Worm (Caenorhabditis elegans) whole organism, mixed stage, embryonic: ENCODE data around the gene mfsd-13.2.

Source experiments
- ham-2 ChIP-seq: fragments of 200-800 bp; sonication (Bioruptor generic); optimal IDR thresholded peaks from 2 replicates; lab custom pipeline; 2018; ENCODE audit warnings: mild to moderate bottlenecking, missing genetic modification characterization, missing compliant biosample characterization
- lin-13 ChIP-seq: fragments of 150-350 bp; optimal IDR thresholded peaks from 2 replicates; lab custom pipeline; 2014; ENCODE audit warnings: missing biosample characterization, missing genetic modification characterization
- lsy-2 ChIP-seq: fragments of 150-350 bp; optimal IDR thresholded peaks from 2 replicates; lab custom pipeline; 2014; ENCODE audit warnings: missing biosample characterization, missing genetic modification characterization
- mep-1 ChIP-seq: fragments of 150-350 bp; optimal IDR thresholded peaks from 2 replicates; lab custom pipeline; 2017; ENCODE audit warnings: missing biosample characterization, missing genetic modification reagents, missing genetic modification characterization, inconsistent platforms
- nhr-237 ChIP-seq: fragments of 150-350 bp; optimal IDR thresholded peaks from 2 replicates; lab custom pipeline; 2014; ENCODE audit warnings: missing biosample characterization, missing genetic modification characterization
- nhr-28 ChIP-seq: fragments of 150-350 bp; optimal IDR thresholded peaks from 2 replicates; lab custom pipeline; 2014; ENCODE audit warnings: missing biosample characterization, missing genetic modification characterization
- nhr-76 ChIP-seq: sonication (generic microtip); optimal IDR thresholded peaks from 2 replicates; lab custom pipeline; 2017; ENCODE audit warnings: missing biosample characterization, missing genetic modification characterization
- snpc-4 ChIP-seq: fragments of 150-350 bp; optimal IDR thresholded peaks from 2 replicates; lab custom pipeline; 2014; ENCODE audit warnings: missing biosample characterization, missing genetic modification characterization
- unc-39 ChIP-seq: fragments of 150-350 bp; optimal IDR thresholded peaks from 2 replicates; lab custom pipeline; 2014; ENCODE audit warnings: missing biosample characterization, missing genetic modification characterization
- zip-8 ChIP-seq: fragments of 150-350 bp; optimal IDR thresholded peaks from 2 replicates; lab custom pipeline; 2014; ENCODE audit warnings: missing biosample characterization, missing genetic modification characterization

DNA sequence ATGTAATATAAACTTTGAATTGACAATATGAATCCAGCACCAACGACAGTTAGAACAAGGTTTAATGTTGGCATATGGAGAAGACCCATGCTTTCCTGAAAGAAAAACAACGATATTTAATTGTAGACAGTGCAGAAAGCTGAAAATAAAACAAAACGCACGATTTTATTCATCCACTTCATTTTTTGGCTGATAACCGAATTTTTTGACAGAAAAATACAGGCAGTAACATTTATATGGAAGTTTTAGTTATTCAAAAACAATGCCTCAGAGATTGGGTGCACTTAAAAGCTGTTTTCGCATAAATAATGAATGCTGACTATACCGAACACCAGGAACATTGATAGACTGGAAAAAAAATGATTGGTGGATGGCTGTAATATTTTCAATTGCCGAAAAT lies at the start of gene mfsd-13.2:
- TF ChIP-seq lsy-2 (no peak), nhr-237 (tag; lab: Kevin White, UChicago) (no peak), zip-8 (tag; lab: Kevin White, UChicago) (no peak), nhr-28 (no peak), mep-1 (tag; lab: Kevin White, UChicago) (no peak), snpc-4 (tag; lab: Kevin White, UChicago) (no peak), unc-39 (tag; lab: Kevin White, UChicago) (no peak), nhr-76 (no peak), lin-13 (no peak), ham-2 (GFP tag; lab: Kevin White, UChicago) (no peak)
